Worm (Caenorhabditis elegans): ENCODE results near the gene coel-1.

The coel-1 gene

DNA sequence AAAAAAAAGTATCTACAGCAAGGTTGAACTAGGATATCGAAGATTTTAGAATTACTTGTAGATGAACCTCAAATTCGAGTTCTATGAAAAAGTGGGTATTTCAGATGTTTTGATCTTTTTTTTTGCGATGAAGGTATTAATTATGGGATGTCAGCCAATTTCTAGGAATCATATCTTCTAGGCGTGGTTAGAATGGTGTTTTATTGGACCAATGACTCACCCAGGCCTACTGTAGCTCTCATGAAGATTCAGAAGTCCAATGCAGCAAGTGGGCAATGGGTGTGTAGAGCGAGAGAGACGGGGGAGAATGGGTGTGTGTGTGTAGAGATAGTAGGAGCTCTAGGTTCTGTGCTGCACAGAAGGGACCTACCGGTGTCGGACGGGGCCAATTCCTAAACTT is 43.3 kb upstream of the coel-1 start:
- TF ChIP-seq ceh-43 (GFP tag; optimal IDR thresholded peaks at IDR 0.05), result no peak
- TF ChIP-seq drap-1 (GFP tag; optimal IDR thresholded peaks at IDR 0.05), result no peak
- TF ChIP-seq lsy-2 (tag; optimal IDR thresholded peaks at IDR 0.05), result peak; percentile 72
- no peak for TF ChIP-seq elt-3 (tag; optimal IDR thresholded peaks at IDR 0.05)
- TF ChIP-seq unc-120 (tag; optimal IDR thresholded peaks at IDR 0.05; ENCODE audit: poor library complexity, severe bottlenecking), result peak; percentile 20

DNA sequence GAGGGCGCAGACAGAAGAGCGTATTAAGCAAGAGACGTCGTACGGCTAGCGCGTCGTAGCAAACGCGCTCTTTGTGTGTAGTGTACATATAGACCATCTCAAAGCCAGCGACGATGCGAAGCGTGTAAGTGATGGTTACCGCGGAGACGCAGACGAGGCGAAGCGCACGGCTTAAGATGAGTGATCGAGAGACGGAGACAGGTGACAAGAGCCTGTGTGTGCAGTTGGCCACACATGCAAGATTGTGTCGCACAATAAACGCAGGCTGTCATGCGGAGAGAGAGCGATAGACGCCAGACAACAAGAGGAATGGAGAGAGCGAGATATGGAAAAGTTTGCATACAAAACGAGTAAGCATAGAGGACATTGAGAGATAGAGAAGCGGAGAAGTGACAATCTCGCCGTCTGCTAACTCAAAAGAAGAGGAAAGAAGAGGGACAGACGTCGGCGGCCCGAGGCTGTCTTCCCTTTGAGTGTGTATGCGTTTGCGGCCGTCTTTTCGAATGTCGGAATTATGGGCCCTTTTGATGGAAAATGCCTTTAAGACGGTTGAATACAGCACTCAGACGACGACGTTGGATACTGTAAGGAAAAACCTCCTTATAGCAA is 42.6 kb upstream of the coel-1 start:
- TF ChIP-seq sptf-1 (tag; optimal IDR thresholded peaks at IDR 0.05) (no peak), nhr-2 (tag; optimal IDR thresholded peaks at IDR 0.05) (no peak), ham-2 (GFP tag; optimal IDR thresholded peaks at IDR 0.05) (peak; percentile 100), elt-3 (tag; optimal IDR thresholded peaks at IDR 0.05) (no peak), mab-5 (tag; optimal IDR thresholded peaks at IDR 0.05) (no peak), ztf-11 (tag; optimal IDR thresholded peaks at IDR 0.05) (no peak), lin-13 (tag; optimal IDR thresholded peaks at IDR 0.05) (peak; percentile 54), ceh-43 (GFP tag; optimal IDR thresholded peaks at IDR 0.05) (no peak), sem-2 (GFP tag; optimal IDR thresholded peaks at IDR 0.05) (no peak), ces-1 (GFP tag; optimal IDR thresholded peaks at IDR 0.05) (peak; percentile 72), cnd-1 (tag; optimal IDR thresholded peaks at IDR 0.05) (peak; percentile 26), unc-39 (tag; optimal IDR thresholded peaks at IDR 0.05) (no peak), nhr-28 (tag; optimal IDR thresholded peaks at IDR 0.05) (no peak), ceh-83 (GFP tag; optimal IDR thresholded peaks at IDR 0.05) (no peak), mep-1 (tag; optimal IDR thresholded peaks at IDR 0.05) (no peak), unc-120 (tag; optimal IDR thresholded peaks at IDR 0.05; ENCODE audit: poor library complexity, severe bottlenecking) (peak; percentile 61), nhr-237 (tag; optimal IDR thresholded peaks at IDR 0.05) (no peak), nhr-76 (tag; optimal IDR thresholded peaks at IDR 0.05) (no peak), nhr-12 (tag; optimal IDR thresholded peaks at IDR 0.05) (no peak), pha-4 (tag; optimal IDR thresholded peaks at IDR 0.05) (peak; percentile 55), bed-3 (GFP tag; optimal IDR thresholded peaks at IDR 0.05) (no peak), elt-1 (tag; optimal IDR thresholded peaks at IDR 0.05; ENCODE audit: borderline replicate concordance, insufficient read depth) (no peak), drap-1 (GFP tag; optimal IDR thresholded peaks at IDR 0.05) (no peak), lin-32 (GFP tag; optimal IDR thresholded peaks at IDR 0.05) (no peak), zip-8 (tag; optimal IDR thresholded peaks at IDR 0.05) (no peak), ceh-39 (tag; optimal IDR thresholded peaks at IDR 0.05) (peak; percentile 12), snpc-4 (tag; optimal IDR thresholded peaks at IDR 0.05) (no peak), flh-1 (GFP tag; optimal IDR thresholded peaks at IDR 0.05) (no peak), M03D4.4 (tag; optimal IDR thresholded peaks at IDR 0.05) (no peak), lsy-2 (tag; optimal IDR thresholded peaks at IDR 0.05) (no peak), unc-62 (GFP tag; optimal IDR thresholded peaks at IDR 0.05) (peak; percentile 32), hlh-1 (tag; optimal IDR thresholded peaks at IDR 0.05) (peak; percentile 26), blmp-1 (tag; optimal IDR thresholded peaks at IDR 0.05) (no peak), mls-2 (tag; optimal IDR thresholded peaks at IDR 0.05) (peak; percentile 32), tbx-8 (GFP tag; optimal IDR thresholded peaks at IDR 0.05) (no peak)

DNA sequence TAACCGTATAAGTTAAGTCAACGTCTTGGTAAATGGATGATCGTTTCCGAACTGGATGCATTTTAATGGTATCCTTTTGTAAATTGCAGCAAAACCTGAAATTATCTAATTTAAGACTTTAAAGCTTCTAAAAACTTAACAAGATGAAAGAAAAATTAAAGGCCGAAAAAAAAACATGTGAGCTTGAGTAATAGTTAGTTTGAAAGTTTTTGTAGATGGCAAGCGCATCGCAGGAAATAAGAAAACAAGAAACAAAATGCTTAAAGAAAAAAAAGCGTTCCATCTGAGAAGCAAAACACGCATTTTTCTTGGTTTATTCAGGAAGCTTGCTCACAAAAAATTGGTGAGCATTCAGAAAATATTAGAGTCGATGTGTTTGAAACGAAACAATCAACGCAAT is 29.7 kb upstream of the coel-1 start, which contains the start of gene rab-37:
TSS of gene rab-37 (minus strand) at position 101 of the 400 bp plus-strand sequence.
- TF ChIP-seq nhr-76 (tag; optimal IDR thresholded peaks at IDR 0.05), result no peak
- no peak for TF ChIP-seq nhr-237 (tag; optimal IDR thresholded peaks at IDR 0.05)
- no peak for TF ChIP-seq nhr-12 (tag; optimal IDR thresholded peaks at IDR 0.05)
- TF ChIP-seq mep-1 (tag; optimal IDR thresholded peaks at IDR 0.05), result no peak

DNA sequence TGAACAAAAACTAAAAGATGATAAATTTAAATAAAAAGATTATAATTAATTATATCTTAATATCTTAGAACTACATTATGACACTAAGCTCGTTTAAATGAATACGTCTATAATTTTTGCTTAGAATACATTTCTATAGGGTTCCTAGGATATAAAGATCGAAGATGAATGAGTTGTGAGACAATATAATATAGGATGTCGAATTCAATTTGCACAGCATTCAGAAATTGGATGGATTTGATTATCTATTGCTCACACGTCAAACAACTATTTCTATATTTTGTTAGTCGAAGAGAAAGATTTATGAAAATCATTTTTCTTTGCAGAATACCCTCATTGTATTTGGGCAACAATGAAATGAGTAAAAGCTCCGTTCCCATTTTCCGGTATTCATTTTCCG is 26.5 kb upstream of the coel-1 start:
- TF ChIP-seq ces-1 (GFP tag; optimal IDR thresholded peaks at IDR 0.05) (peak; percentile 80), snpc-4 (tag; optimal IDR thresholded peaks at IDR 0.05) (no peak)
